Fruit fly (Drosophila melanogaster) whole organism, adult: ENCODE measurements around the gene dbe.
A peak's percentile ranks its signal among the peaks of the same experiment; 100 is the strongest.

ENCODE experiments used
- CG11617 ChIP-seq: fragments of 200-800 bp; sonication (Bioruptor generic); optimal IDR thresholded peaks from 2 replicates; lab custom pipeline; 2017; ENCODE audit warnings: mild to moderate bottlenecking, missing biosample characterization, missing genetic modification reagents, missing genetic modification characterization
- CG1620 ChIP-seq: fragments of 200-800 bp; sonication (Bioruptor generic); optimal IDR thresholded peaks from 2 replicates; lab custom pipeline; 2016; ENCODE audit warnings: missing biosample characterization, missing genetic modification characterization
- CG33017 ChIP-seq: fragments of 200-800 bp; sonication (Bioruptor generic); optimal IDR thresholded peaks from 2 replicates; lab custom pipeline; 2018; ENCODE audit warnings: missing biosample characterization, mild to moderate bottlenecking, missing genetic modification characterization, moderate library complexity
- CG5204 ChIP-seq: fragments of 200-800 bp; sonication (Bioruptor generic); optimal IDR thresholded peaks from 2 replicates; lab custom pipeline; 2016; ENCODE audit warnings: missing biosample characterization, missing genetic modification characterization
- CG7045 ChIP-seq: fragments of 200-800 bp; sonication (Bioruptor generic); optimal IDR thresholded peaks from 2 replicates; lab custom pipeline; 2017; ENCODE audit warnings: missing biosample characterization, mild to moderate bottlenecking, missing genetic modification characterization
- Clk ChIP-seq: fragments of 200-800 bp; sonication (Bioruptor generic); optimal IDR thresholded peaks from 2 replicates; lab custom pipeline; 2017; ENCODE audit warnings: missing biosample characterization, missing genetic modification characterization
- Crg-1 ChIP-seq: fragments of 200-800 bp; sonication (Bioruptor generic); optimal IDR thresholded peaks from 2 replicates; lab custom pipeline; 2016; ENCODE audit warnings: missing biosample characterization, missing genetic modification characterization
- kay ChIP-seq: fragments of 200-800 bp; sonication (Bioruptor generic); peaks from one replicate; lab custom pipeline; 2016; ENCODE audit warnings: missing biosample characterization, missing genetic modification characterization, borderline replicate concordance

- TF ChIP-seq Clk (GFP tag; lab: Kevin White, UChicago), result no peak
- TF ChIP-seq CG1620 (GFP tag; lab: Kevin White, UChicago), result no peak
- no peak for TF ChIP-seq Crg-1 (GFP tag; lab: Kevin White, UChicago)
- peak; percentile 9 for TF ChIP-seq CG11617
- peak; percentile 34 for TF ChIP-seq kay (GFP tag; lab: Kevin White, UChicago)
- no peak for TF ChIP-seq CG7045 (GFP tag; lab: Kevin White, UChicago)
- TF ChIP-seq CG33017 (tag; lab: Kevin White, UChicago), result no peak
- TF ChIP-seq CG5204 (GFP tag; lab: Kevin White, UChicago), result no peak
These were observed 4.3 kb upstream of the dbe start for dm6 chr2L:873724-874504.
